Worm (Caenorhabditis elegans) whole organism, midembryonic: ENCODE measurements around the gene F15B9.11.

ENCODE experiments used
- T22C8.4 ChIP-seq: fragments of 200-800 bp; sonication (Bioruptor generic); IDR thresholded peaks from 2 replicates; pipeline ENCODE4 v1.3.6; 2022; ENCODE audit warnings: missing genetic modification characterization, missing compliant biosample characterization
- cog-1 ChIP-seq: sonication (generic microtip); optimal IDR thresholded peaks from 2 replicates; lab custom pipeline; 2016; ENCODE audit warnings: missing genetic modification characterization, missing compliant biosample characterization
- flt-1 ChIP-seq: fragments of 200-800 bp; sonication (Bioruptor generic); IDR thresholded peaks from 2 replicates; pipeline ENCODE4 v1.3.6; 2022; ENCODE audit warnings: missing genetic modification characterization, missing compliant biosample characterization
- klf-2 ChIP-seq: fragments of 200-800 bp; sonication (Bioruptor generic); conservative IDR thresholded peaks from 2 replicates; pipeline ENCODE4 v1.3.6; 2022; ENCODE audit warnings: missing genetic modification reagents, missing genetic modification characterization, missing compliant biosample characterization
- med-1 ChIP-seq: sonication (generic microtip); optimal IDR thresholded peaks from 2 replicates; lab custom pipeline; 2017; ENCODE audit warnings: missing genetic modification characterization, mild to moderate bottlenecking, missing compliant biosample characterization, antibody characterized with exemption, missing genetic modification reagents; ENCODE audit not compliant: insufficient read depth
- ref-1 ChIP-seq: fragments of 200-800 bp; sonication (Bioruptor generic); conservative IDR thresholded peaks from 2 replicates; pipeline ENCODE4 v1.3.6; 2022; ENCODE audit warnings: missing genetic modification reagents, missing genetic modification characterization, missing compliant biosample characterization
- tab-1 ChIP-seq: fragments of 200-800 bp; sonication (Bioruptor generic); IDR thresholded peaks from 2 replicates; pipeline ENCODE4 v1.3.6; 2022; ENCODE audit warnings: missing genetic modification characterization, missing compliant biosample characterization
- ztf-23 ChIP-seq: fragments of 200-800 bp; sonication (Bioruptor generic); IDR thresholded peaks from 2 replicates; pipeline ENCODE4 v1.3.6; 2022; ENCODE audit warnings: missing genetic modification reagents, missing genetic modification characterization, missing compliant biosample characterization
- ztf-29 ChIP-seq: fragments of 200-800 bp; sonication (Bioruptor generic); IDR thresholded peaks from 2 replicates; pipeline ENCODE4 v1.3.6; 2022; ENCODE audit warnings: missing genetic modification reagents, missing genetic modification characterization, missing compliant biosample characterization

F15B9.11 gene

DNA sequence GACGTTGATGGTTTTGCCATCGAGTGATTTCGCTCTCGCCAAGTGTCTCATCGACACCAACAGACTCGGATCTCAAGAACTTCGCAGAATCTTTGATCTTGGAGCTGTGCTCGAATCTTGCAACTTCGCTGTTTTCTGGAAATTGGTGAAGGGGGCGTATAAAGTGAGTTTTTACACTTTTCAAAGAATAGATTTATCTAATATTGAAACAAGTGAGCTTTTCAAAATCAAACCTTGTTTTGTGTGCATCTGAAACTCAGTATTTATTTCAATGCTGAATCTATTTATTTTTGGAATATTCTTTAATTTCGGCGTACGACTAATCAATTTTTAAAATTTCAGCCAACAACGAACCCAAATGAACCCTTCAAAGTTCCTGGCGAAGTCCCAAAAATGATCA, 38.4 kb downstream of the F15B9.11 start:
- TF ChIP-seq flt-1 (no peak), ztf-23 (GFP tag; lab: Robert Waterston, UW) (no peak), med-1 (GFP tag; lab: Kevin White, UChicago) (no peak), T22C8.4 (no peak)

DNA sequence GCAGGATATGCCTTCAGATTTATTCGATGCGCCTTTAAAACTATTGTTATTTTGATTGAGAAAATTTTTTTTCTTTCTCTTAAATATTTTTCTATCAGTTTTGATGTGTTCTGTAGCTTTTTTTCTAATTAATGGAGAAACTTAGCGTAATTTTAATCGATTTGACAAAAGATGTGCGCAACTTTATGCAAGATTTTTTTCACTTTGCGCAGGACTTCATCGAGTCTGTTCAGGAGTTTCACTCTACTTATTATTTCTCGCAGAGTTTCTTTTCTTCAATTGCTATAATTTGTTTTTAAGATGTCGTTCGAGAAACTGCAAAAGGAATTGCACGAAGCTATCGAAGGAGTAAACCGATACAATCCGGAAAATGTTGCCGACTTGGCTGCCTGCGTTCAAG, 39.0 kb downstream of the F15B9.11 start, which contains the start of gene eif-3.K:
TSS of gene eif-3.K (plus strand) at position 301 of the 400 bp plus-strand sequence.
- no peak for TF ChIP-seq cog-1 (tag; lab: Kevin White, UChicago)
- TF ChIP-seq flt-1: no peak
- TF ChIP-seq T22C8.4: no peak
- no peak for TF ChIP-seq med-1 (GFP tag; lab: Kevin White, UChicago)
- TF ChIP-seq ref-1: no peak
- no peak for TF ChIP-seq klf-2 (GFP tag; lab: Robert Waterston, UW)
- no peak for TF ChIP-seq tab-1 (GFP tag; lab: Robert Waterston, UW)
- TF ChIP-seq ztf-23 (GFP tag; lab: Robert Waterston, UW): no peak
- no peak for TF ChIP-seq ztf-29 (GFP tag; lab: Robert Waterston, UW)

DNA sequence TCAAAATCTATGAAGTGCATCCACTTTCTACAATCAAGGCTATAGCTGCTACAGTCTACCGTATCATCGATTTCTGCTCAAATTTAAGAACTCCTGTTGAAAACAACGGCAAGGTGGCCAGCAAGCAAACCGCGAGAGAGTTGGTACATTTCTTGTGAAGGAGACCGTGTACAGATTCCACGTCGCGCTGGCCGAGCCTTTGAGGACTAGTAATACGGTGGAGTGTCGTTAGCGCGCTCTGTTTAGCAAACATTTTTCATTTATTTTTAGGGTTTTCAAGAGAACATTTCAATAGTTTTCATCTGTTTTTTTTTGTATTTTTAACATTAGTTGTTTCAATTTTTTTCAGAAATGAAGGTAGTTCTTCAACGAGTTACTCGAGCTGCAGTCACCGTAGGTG, 40.4 kb downstream of the F15B9.11 start, which contains the start of gene pqn-68:
TSS of gene pqn-68 (plus strand) at position 350 of the 400 bp plus-strand sequence.
- TF ChIP-seq med-1 (GFP tag; lab: Kevin White, UChicago) (no peak), ztf-23 (GFP tag; lab: Robert Waterston, UW) (no peak), tab-1 (GFP tag; lab: Robert Waterston, UW) (no peak), T22C8.4 (no peak), flt-1 (no peak), cog-1 (tag; lab: Kevin White, UChicago) (no peak), ref-1 (no peak), ztf-29 (GFP tag; lab: Robert Waterston, UW) (no peak), klf-2 (GFP tag; lab: Robert Waterston, UW) (no peak)

DNA sequence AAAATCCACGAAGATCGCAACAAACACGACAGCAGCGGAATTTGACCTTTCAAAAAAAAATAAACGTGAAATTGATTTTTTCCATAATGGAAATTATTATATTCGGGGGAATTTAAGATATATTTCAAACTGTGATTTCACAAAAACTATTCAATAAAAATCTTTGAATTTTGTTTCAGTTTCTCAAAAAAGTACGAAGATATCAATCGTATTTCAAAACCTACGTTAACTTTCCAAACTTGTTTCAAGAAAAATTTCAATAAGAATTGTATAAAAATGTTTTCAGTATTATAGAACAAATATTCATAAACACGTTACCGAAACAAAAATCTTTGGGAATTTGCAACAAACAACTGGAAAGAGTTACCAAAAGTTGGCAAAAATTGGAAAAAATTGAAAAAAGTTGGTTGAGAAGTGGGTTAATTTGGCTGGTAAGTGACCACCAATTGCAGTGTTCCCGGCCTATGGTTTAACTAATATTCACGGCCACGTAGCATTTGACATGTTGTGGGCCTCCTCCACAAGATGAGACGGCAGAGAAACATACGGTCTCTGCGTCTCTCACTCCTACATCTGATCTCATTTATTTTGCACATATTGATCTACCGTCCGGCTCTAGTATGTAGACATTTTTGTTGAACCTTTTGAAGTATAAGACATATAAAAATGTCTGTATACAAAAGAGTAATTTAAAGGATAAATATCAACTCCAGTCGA, 41.7 kb downstream of the F15B9.11 start, which contains the start of the genes T16G1.9 and T16G1.18:
TSS of gene T16G1.9 (minus strand) at position 51 of the 717 bp plus-strand sequence.
TSS of gene T16G1.18 (plus strand) at position 493 of the 717 bp plus-strand sequence.
- TF ChIP-seq cog-1 (tag; lab: Kevin White, UChicago) (peak; percentile 35), flt-1 (no peak)

DNA sequence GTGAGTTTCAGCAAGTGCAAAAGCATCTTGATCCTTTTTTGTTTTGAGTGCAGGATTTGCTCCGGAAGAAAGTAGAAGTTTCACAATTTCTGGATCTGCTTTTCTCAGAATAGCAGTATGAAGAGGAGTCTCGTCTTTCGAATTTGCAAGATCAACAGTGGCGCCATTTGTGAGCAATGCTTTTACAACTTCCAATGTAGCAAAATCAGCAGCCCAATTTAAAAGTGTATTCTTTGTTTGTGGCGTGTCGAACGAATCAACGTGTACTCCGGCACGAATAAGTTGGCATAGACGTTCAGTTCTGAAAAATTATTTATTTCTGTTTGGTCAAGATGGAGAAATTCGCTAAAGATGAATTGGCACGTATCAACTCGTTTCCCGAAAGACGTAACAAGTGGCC, 43.1 kb downstream of the F15B9.11 start, which contains the start of gene T16G1.13:
TSS of gene T16G1.13 (plus strand) at position 301 of the 400 bp plus-strand sequence.
- TF ChIP-seq cog-1 (tag; lab: Kevin White, UChicago) (no peak), ztf-23 (GFP tag; lab: Robert Waterston, UW) (no peak), med-1 (GFP tag; lab: Kevin White, UChicago) (no peak), ref-1 (no peak), T22C8.4 (no peak), tab-1 (GFP tag; lab: Robert Waterston, UW) (no peak), flt-1 (no peak), ztf-29 (GFP tag; lab: Robert Waterston, UW) (no peak), klf-2 (GFP tag; lab: Robert Waterston, UW) (no peak)

DNA sequence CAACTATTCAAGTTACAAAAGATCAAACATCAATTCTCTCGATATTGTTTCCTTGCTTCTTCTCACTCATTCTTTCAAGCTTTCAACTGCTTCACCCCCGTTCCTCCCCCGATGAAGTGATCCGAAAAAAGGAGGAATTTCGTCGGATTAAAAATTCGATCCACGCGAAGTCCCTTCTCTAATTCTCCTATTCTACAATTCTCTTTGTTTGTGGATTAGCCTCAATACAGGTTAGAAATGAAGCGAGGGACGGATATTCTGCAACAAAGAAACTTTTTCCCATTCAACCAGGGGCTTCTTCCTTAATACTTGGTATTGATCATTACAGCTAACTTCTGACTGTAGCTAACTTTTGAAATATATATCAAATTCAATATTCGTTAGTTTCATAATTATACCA, 47.9 kb downstream of the F15B9.11 start, which contains the start of gene grl-2:
TSS of gene grl-2 (plus strand) at position 301 of the 400 bp plus-strand sequence.
- TF ChIP-seq ref-1: no peak
- TF ChIP-seq tab-1 (GFP tag; lab: Robert Waterston, UW): no peak
- TF ChIP-seq cog-1 (tag; lab: Kevin White, UChicago): no peak
- TF ChIP-seq klf-2 (GFP tag; lab: Robert Waterston, UW): no peak
- TF ChIP-seq ztf-23 (GFP tag; lab: Robert Waterston, UW): no peak
- no peak for TF ChIP-seq T22C8.4
- no peak for TF ChIP-seq ztf-29 (GFP tag; lab: Robert Waterston, UW)
- no peak for TF ChIP-seq flt-1
- TF ChIP-seq med-1 (GFP tag; lab: Kevin White, UChicago): no peak

DNA sequence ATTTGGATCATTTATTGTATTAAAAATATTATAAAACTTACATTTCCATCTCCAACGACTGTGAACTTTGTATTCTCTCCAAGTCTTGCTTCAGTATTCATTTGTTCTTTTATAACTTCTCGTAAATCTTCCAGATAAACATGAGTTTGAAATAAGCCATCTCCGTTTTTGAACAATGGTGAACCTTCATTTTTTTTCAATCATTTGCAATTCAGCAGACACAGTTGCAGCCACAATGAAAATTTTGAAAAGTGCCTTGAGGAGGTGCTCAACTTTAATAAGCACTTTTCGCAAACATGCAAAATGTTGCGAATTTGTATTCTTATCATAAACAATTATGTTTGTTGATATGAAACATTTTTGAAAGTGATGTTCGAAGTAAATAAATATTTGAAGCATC, 48.5 kb downstream of the F15B9.11 start, which contains the start of gene T16G1.3:
TSS of gene T16G1.3 (minus strand) at position 101 of the 400 bp plus-strand sequence.
- TF ChIP-seq klf-2 (GFP tag; lab: Robert Waterston, UW) (no peak), T22C8.4 (no peak), cog-1 (tag; lab: Kevin White, UChicago) (no peak), med-1 (GFP tag; lab: Kevin White, UChicago) (no peak), ztf-23 (GFP tag; lab: Robert Waterston, UW) (no peak), ref-1 (no peak), ztf-29 (GFP tag; lab: Robert Waterston, UW) (no peak), tab-1 (GFP tag; lab: Robert Waterston, UW) (no peak), flt-1 (no peak)

DNA sequence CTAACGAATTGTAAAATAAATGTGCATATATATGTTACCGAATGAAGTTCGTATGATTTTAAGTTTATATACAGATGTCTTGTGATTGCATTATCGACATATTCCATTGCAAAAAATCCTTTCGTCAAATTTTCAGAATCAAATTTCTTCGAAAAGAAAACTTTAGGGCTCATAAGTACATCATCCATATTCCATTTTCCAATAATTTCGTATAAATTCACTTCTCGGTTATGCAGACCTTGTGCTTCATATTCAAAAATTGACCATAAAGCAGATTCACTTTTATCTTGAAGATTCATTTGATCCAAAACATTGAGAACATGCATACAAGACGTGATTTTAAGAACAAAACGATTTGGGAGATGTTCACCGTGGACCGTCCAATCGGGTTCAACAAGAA, 49.3 kb downstream of the F15B9.11 start:
- TF ChIP-seq ztf-23 (GFP tag; lab: Robert Waterston, UW): no peak
- no peak for TF ChIP-seq klf-2 (GFP tag; lab: Robert Waterston, UW)
- TF ChIP-seq tab-1 (GFP tag; lab: Robert Waterston, UW): no peak
- no peak for TF ChIP-seq cog-1 (tag; lab: Kevin White, UChicago)
- no peak for TF ChIP-seq med-1 (GFP tag; lab: Kevin White, UChicago)
- TF ChIP-seq flt-1: no peak
- no peak for TF ChIP-seq ref-1
- TF ChIP-seq T22C8.4: no peak
- TF ChIP-seq ztf-29 (GFP tag; lab: Robert Waterston, UW): no peak
